Fruit fly (Drosophila melanogaster) whole organism, prepupa: Measurements from ENCODE around the gene cocoon.

ENCODE experiments used
- Blimp-1 ChIP-seq: fragments of 200-800 bp; sonication (Bioruptor generic); optimal IDR thresholded peaks from 3 replicates; lab custom pipeline; 2017; ENCODE audit warnings: missing biosample characterization, missing genetic modification characterization, mild to moderate bottlenecking, moderate library complexity, missing genetic modification reagents
- CG10669 ChIP-seq: fragments of 200-800 bp; sonication (Bioruptor generic); optimal IDR thresholded peaks from 3 replicates; lab custom pipeline; 2018; ENCODE audit warnings: missing biosample characterization, mild to moderate bottlenecking, missing genetic modification characterization, moderate library complexity
- CG11762 ChIP-seq: fragments of 200-800 bp; sonication (Bioruptor generic); optimal IDR thresholded peaks from 3 replicates; lab custom pipeline; 2016; ENCODE audit warnings: missing biosample characterization, missing genetic modification characterization; ENCODE audit not compliant: insufficient read depth
- CG15336 ChIP-seq: fragments of 200-800 bp; sonication (Bioruptor generic); IDR thresholded peaks from 2 replicates; pipeline ENCODE4 v1.3.6; 2022; ENCODE audit warnings: missing biosample characterization, missing genetic modification characterization
- CG16779 ChIP-seq: fragments of 200-800 bp; sonication (Bioruptor generic); optimal IDR thresholded peaks from 3 replicates; lab custom pipeline; 2017; ENCODE audit warnings: missing biosample characterization, mild to moderate bottlenecking, missing genetic modification characterization
- CG32006 ChIP-seq: fragments of 200-800 bp; sonication (Bioruptor generic); optimal IDR thresholded peaks from 3 replicates; lab custom pipeline; 2017; ENCODE audit warnings: missing biosample characterization, mild to moderate bottlenecking, missing genetic modification characterization
- CG34406 ChIP-seq: fragments of 200-800 bp; sonication (Bioruptor generic); optimal IDR thresholded peaks from 3 replicates; lab custom pipeline; 2016; ENCODE audit warnings: missing biosample characterization, missing genetic modification characterization
- CG3919 ChIP-seq: fragments of 200-800 bp; sonication (Bioruptor generic); optimal IDR thresholded peaks from 3 replicates; lab custom pipeline; 2016; ENCODE audit warnings: missing biosample characterization, missing genetic modification characterization
- CG4318 ChIP-seq: fragments of 200-800 bp; sonication (Bioruptor generic); optimal IDR thresholded peaks from 3 replicates; lab custom pipeline; 2017; ENCODE audit warnings: missing biosample characterization, mild to moderate bottlenecking, missing genetic modification characterization
- CG6163 ChIP-seq: fragments of 200-800 bp; sonication (Bioruptor generic); IDR thresholded peaks from 3 replicates; pipeline ENCODE4 v1.3.6; 2022; ENCODE audit warnings: missing biosample characterization, missing genetic modification characterization
- CG6276 ChIP-seq: fragments of 200-800 bp; sonication (Bioruptor generic); optimal IDR thresholded peaks from 2 replicates; lab custom pipeline; 2017; ENCODE audit warnings: missing biosample characterization, mild to moderate bottlenecking, missing genetic modification characterization
- CG6792 ChIP-seq: fragments of 200-800 bp; sonication (Bioruptor generic); optimal IDR thresholded peaks from 3 replicates; lab custom pipeline; 2016; ENCODE audit warnings: missing biosample characterization, missing genetic modification characterization
- CG8119 ChIP-seq: fragments of 200-800 bp; sonication (Bioruptor generic); IDR thresholded peaks from 3 replicates; pipeline ENCODE4 v1.3.6; 2022; ENCODE audit warnings: missing biosample characterization, missing genetic modification characterization
- CG8632 ChIP-seq: fragments of 200-800 bp; sonication (Bioruptor generic); optimal IDR thresholded peaks from 3 replicates; lab custom pipeline; 2016; ENCODE audit warnings: missing biosample characterization, missing genetic modification characterization
- CG9139 ChIP-seq: fragments of 200-800 bp; sonication (Bioruptor generic); optimal IDR thresholded peaks from 3 replicates; lab custom pipeline; 2017; ENCODE audit warnings: missing biosample characterization, mild to moderate bottlenecking, missing genetic modification characterization
- Eip78C ChIP-seq: fragments of 200-800 bp; sonication (Bioruptor generic); peaks from one replicate; lab custom pipeline; 2016; ENCODE audit warnings: missing biosample characterization, missing genetic modification characterization
- Ets21C ChIP-seq: fragments of 200-800 bp; sonication (Bioruptor generic); optimal IDR thresholded peaks from 3 replicates; lab custom pipeline; 2016; ENCODE audit warnings: missing biosample characterization, missing genetic modification characterization
- Ets96B ChIP-seq: fragments of 200-800 bp; optimal IDR thresholded peaks from 2 replicates; lab custom pipeline; 2019; ENCODE audit warnings: missing biosample characterization, mild to moderate bottlenecking, missing genetic modification characterization, moderate library complexity
- Hr39 ChIP-seq: fragments of 200-800 bp; sonication (Bioruptor generic); optimal IDR thresholded peaks from 2 replicates; lab custom pipeline; 2016; ENCODE audit warnings: missing biosample characterization, missing genetic modification characterization
- Hr4 ChIP-seq: fragments of 200-800 bp; sonication (Bioruptor generic); optimal IDR thresholded peaks from 3 replicates; lab custom pipeline; 2016; ENCODE audit warnings: missing biosample characterization, missing genetic modification characterization
- Lpt ChIP-seq: fragments of 200-800 bp; sonication (Bioruptor generic); optimal IDR thresholded peaks from 3 replicates; lab custom pipeline; 2016; ENCODE audit warnings: missing biosample characterization, missing genetic modification characterization
- Met ChIP-seq: fragments of 200-800 bp; sonication (Bioruptor generic); optimal IDR thresholded peaks from 3 replicates; lab custom pipeline; 2016; ENCODE audit warnings: missing biosample characterization, missing genetic modification characterization
- Smox ChIP-seq: fragments of 200-800 bp; sonication (Bioruptor generic); optimal IDR thresholded peaks from 3 replicates; lab custom pipeline; 2016; ENCODE audit warnings: missing biosample characterization, missing genetic modification characterization
- Sox14 ChIP-seq: fragments of 200-800 bp; sonication (Bioruptor generic); optimal IDR thresholded peaks from 3 replicates; lab custom pipeline; 2016; ENCODE audit warnings: missing biosample characterization, missing genetic modification characterization
- acj6 ChIP-seq: fragments of 200-800 bp; sonication (Bioruptor generic); optimal IDR thresholded peaks from 3 replicates; lab custom pipeline; 2016; ENCODE audit warnings: missing biosample characterization, missing genetic modification characterization
- eg ChIP-seq: fragments of 200-800 bp; sonication (Bioruptor generic); IDR thresholded peaks from 3 replicates; pipeline ENCODE4 v1.3.6; 2022; ENCODE audit warnings: missing biosample characterization, missing genetic modification characterization
- esn ChIP-seq: fragments of 200-800 bp; sonication (Bioruptor generic); optimal IDR thresholded peaks from 2 replicates; lab custom pipeline; 2016; ENCODE audit warnings: missing biosample characterization, mild to moderate bottlenecking, missing genetic modification characterization, moderate library complexity
- fd59A ChIP-seq: fragments of 200-800 bp; sonication (Bioruptor generic); optimal IDR thresholded peaks from 2 replicates; lab custom pipeline; 2017; ENCODE audit warnings: missing biosample characterization, mild to moderate bottlenecking, missing genetic modification characterization, missing genetic modification reagents
- fkh ChIP-seq: fragments of 200-800 bp; sonication (Bioruptor generic); optimal IDR thresholded peaks from 3 replicates; lab custom pipeline; 2017; ENCODE audit warnings: missing biosample characterization, mild to moderate bottlenecking, missing genetic modification characterization, moderate library complexity
- lz ChIP-seq: fragments of 200-800 bp; sonication (Bioruptor generic); optimal IDR thresholded peaks from 3 replicates; lab custom pipeline; 2016; ENCODE audit warnings: missing biosample characterization, missing genetic modification characterization
- net ChIP-seq: fragments of 200-800 bp; sonication (Bioruptor generic); optimal IDR thresholded peaks from 3 replicates; lab custom pipeline; 2016; ENCODE audit warnings: missing biosample characterization, missing genetic modification characterization
- salr ChIP-seq, 2 experiments: fragments of 200-800 bp; sonication (Bioruptor generic); optimal IDR thresholded peaks; 3 replicates each; lab custom pipeline; 2016 to 2018; ENCODE audit warnings: missing biosample characterization in 2 of 2, missing genetic modification characterization in 2 of 2, mild to moderate bottlenecking in 1 of 2
- spab ChIP-seq: fragments of 200-800 bp; sonication (Bioruptor generic); optimal IDR thresholded peaks from 2 replicates; lab custom pipeline; 2017; ENCODE audit warnings: missing biosample characterization, mild to moderate bottlenecking, missing genetic modification characterization, missing genetic modification reagents
- svp ChIP-seq: fragments of 200-800 bp; sonication (Bioruptor generic); peaks from one replicate; lab custom pipeline; 2016; ENCODE audit warnings: missing biosample characterization, missing genetic modification characterization
- topi ChIP-seq: fragments of 200-800 bp; sonication (Bioruptor generic); optimal IDR thresholded peaks from 3 replicates; lab custom pipeline; 2016; ENCODE audit warnings: missing biosample characterization, missing genetic modification characterization
- vri ChIP-seq: fragments of 200-800 bp; sonication (Bioruptor generic); optimal IDR thresholded peaks from 3 replicates; lab custom pipeline; 2016; ENCODE audit warnings: missing biosample characterization, mild to moderate bottlenecking, missing genetic modification characterization

Gene cocoon

DNA sequence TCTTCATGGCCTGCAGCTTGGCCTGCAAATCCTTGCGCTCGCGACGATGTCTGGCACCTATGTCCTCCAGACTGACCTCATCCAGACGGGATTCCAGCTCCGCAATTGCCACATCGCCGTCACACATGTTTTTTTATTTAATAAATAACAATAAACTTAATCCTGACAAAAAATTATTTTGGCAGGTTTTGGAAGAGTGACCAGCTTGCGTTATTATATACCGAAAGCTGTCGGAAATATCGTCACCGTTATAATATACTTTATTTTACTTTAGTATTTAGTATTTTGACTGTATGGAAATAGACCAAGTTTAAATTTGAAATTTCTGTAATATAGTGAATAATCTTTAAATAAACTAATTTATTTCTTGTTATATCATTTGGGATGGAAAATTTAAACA is 30.8 kb upstream of the cocoon start, which contains the start of gene CG7857:
CG7857 (minus strand) TSS at position 208 of the 400 bp plus-strand sequence.
- TF ChIP-seq Ets21C (no peak), Smox (GFP tag; lab: Kevin White, UChicago) (no peak), CG34406 (GFP tag; lab: Kevin White, UChicago) (no peak), Lpt (GFP tag; lab: Kevin White, UChicago) (no peak), Ets96B (tag; lab: Kevin White, UChicago) (no peak), CG32006 (no peak), CG15336 (GFP tag; lab: Robert Waterston, UW) (no peak), CG9139 (GFP tag; lab: Kevin White, UChicago) (no peak), net (GFP tag; lab: Kevin White, UChicago) (no peak), lz (GFP tag; lab: Kevin White, UChicago) (no peak), CG6276 (GFP tag; lab: Kevin White, UChicago) (no peak), CG16779 (tag; lab: Kevin White, UChicago) (no peak), salr (GFP tag; optimal IDR thresholded peaks at IDR 0.05; lab: Kevin White, UChicago) (no peak), topi (GFP tag; lab: Kevin White, UChicago) (no peak), Blimp-1 (GFP tag; lab: Kevin White, UChicago) (no peak), CG4318 (GFP tag; lab: Kevin White, UChicago) (no peak)

DNA sequence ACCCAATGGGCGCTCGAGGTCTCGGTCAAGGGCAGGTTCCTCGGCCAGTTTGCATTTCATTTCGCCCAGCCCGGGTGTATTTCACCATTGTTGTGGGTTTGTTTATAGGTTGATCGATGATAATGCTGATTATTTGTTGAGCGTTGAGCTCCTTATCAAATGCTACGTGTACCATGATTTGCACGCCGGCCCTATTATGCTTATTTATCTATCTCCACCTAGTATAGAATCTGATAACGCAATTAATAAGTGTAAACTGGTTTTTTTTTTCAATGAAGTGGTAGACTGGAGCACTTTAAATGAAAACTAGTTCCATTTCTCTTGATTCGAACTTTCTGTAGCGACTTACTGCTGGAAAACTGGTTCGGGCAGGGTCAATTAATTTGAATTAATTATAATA is 28.3 kb upstream of the cocoon start:
- TF ChIP-seq CG10669 (GFP tag; lab: Kevin White, UChicago) (no peak), fd59A (GFP tag; lab: Kevin White, UChicago) (no peak), vri (GFP tag; lab: Kevin White, UChicago) (peak; percentile 1), spab (GFP tag; lab: Kevin White, UChicago) (no peak)
- TF ChIP-seq, all 60 proteins: peak for 1

DNA sequence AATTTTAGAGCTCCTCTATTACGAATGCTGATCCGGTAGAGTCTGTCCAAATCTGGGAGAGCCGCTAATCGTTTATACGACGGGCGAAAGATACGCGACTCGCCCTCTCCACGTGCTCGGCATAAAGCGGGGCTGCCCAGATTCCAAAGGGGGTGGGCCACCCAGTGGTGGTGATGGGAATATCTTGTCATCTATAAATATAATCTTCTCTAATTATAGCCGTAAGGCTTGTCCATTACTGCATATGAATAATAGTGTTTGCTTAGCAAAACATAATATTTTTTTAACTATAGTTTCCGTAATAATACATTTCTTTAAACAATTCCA is 27.7 kb upstream of the cocoon start:
- TF ChIP-seq Eip78C (GFP tag; lab: Kevin White, UChicago) (peak; percentile 47), fkh (GFP tag; lab: Kevin White, UChicago) (no peak), eg (GFP tag; lab: Robert Waterston, UW) (0 out of 3 replicates have a peak, but pooled peaks have one; percentile 12)

DNA sequence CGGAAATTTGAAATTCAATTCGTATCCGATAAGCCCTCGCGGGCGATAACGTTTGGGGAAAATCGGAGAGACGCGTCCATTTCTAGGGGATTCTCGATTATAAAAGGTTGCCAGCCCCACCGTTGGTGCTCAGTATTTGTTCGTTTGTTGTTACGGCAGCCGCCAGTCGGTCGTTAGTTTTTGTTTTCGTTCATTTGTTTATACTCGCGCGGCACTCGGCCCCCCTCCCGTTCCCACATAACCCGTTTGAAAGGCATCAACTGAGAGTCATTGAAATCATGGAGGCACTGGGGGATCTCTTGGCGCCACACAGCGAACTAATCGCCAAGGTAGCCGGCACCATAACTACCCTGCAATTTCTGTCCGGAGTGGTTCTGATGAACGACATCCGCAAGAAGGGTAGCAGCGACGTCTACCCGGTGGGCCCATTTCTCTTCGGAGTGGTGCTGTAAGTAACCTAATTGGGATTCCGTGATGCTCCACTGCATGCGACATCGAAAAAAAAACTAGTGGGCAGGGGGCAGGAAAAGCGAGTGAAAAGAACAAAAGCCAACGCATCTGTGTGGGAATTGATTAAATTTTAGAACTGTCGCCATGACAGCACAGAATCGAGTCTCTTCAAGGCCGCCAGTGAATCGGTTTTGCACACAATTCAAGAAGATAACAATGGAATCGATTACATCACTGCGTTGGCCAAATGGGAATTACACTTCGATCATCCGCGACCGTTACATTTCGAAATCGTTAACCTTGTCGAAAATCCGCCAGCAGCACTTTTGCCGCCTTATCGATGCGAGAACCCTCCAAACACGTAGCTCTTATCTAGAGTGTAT is 27.1 kb upstream of the cocoon start, which contains the start of gene CG7272:
CG7272 (plus strand) TSS at position 126 of the 833 bp plus-strand sequence.
- TF ChIP-seq CG15336 (GFP tag; lab: Robert Waterston, UW) = peak; percentile 15; the same call in 1 of the 2 replicates
- TF ChIP-seq Sox14 (GFP tag; lab: Kevin White, UChicago) = peak; percentile 60
- peak; percentile 51 for TF ChIP-seq CG3919 (GFP tag; lab: Kevin White, UChicago)
- TF ChIP-seq topi (GFP tag; lab: Kevin White, UChicago) = peak; percentile 7
- TF ChIP-seq CG6163 (GFP tag; lab: Robert Waterston, UW) = peak; percentile 48; the same call in 2 of the 3 replicates
- peak; percentile 28 for TF ChIP-seq Lpt (GFP tag; lab: Kevin White, UChicago)
- TF ChIP-seq vri (GFP tag; lab: Kevin White, UChicago) = peak; percentile 26
- TF ChIP-seq spab (GFP tag; lab: Kevin White, UChicago) = no peak
- peak; percentile 0 for TF ChIP-seq Hr4 (GFP tag; lab: Kevin White, UChicago)
- peak; percentile 68 for TF ChIP-seq Eip78C (GFP tag; lab: Kevin White, UChicago)
- TF ChIP-seq salr (GFP tag; optimal IDR thresholded peaks at IDR 0.05; lab: Kevin White, UChicago) = no peak
- TF ChIP-seq fkh (GFP tag; lab: Kevin White, UChicago) = peak; percentile 85
- peak; percentile 38 for TF ChIP-seq CG32006
- TF ChIP-seq Smox (GFP tag; lab: Kevin White, UChicago) = no peak
- peak; percentile 25; the same call in 1 of the 3 replicates for TF ChIP-seq CG8119 (GFP tag; lab: Robert Waterston, UW)

DNA sequence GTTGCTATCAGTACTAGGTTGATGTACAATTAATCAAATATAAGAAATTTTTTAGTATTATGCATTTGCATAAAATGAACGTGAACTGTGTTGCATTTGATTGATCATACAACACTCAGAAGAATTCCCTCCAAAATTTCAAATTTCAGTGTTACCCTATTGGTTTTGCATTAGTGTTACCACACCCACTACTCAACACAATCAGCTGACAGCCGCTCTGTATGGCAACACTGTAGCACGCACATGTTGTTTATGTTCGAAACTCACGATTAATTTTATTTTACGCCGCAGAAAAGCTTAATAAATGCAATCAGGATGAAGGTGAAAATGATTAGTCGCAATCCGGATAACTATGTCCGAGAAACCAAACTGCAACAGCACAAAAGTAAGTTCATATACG is 24.8 kb upstream of the cocoon start, which contains the start of gene CG7275:
CG7275 (plus strand) TSS at position 215 of the 400 bp plus-strand sequence.
- TF ChIP-seq Ets21C = no peak
- TF ChIP-seq net (GFP tag; lab: Kevin White, UChicago) = no peak
- no peak for TF ChIP-seq fkh (GFP tag; lab: Kevin White, UChicago)
- TF ChIP-seq svp (GFP tag; lab: Kevin White, UChicago) = no peak
- TF ChIP-seq Met = no peak
- TF ChIP-seq CG6792 (GFP tag; lab: Kevin White, UChicago) = no peak
- TF ChIP-seq esn (GFP tag; lab: Kevin White, UChicago) = no peak
- no peak for TF ChIP-seq CG8632
- TF ChIP-seq CG15336 (GFP tag; lab: Robert Waterston, UW) = no peak
- TF ChIP-seq topi (GFP tag; lab: Kevin White, UChicago) = no peak
- no peak for TF ChIP-seq Smox (GFP tag; lab: Kevin White, UChicago)
- no peak for TF ChIP-seq Hr39 (GFP tag; lab: Kevin White, UChicago)
- TF ChIP-seq CG34406 (GFP tag; lab: Kevin White, UChicago) = no peak
- TF ChIP-seq Blimp-1 (GFP tag; lab: Kevin White, UChicago) = no peak
- TF ChIP-seq Eip78C (GFP tag; lab: Kevin White, UChicago) = no peak
- TF ChIP-seq acj6 (GFP tag; lab: Kevin White, UChicago) = no peak
- no peak for TF ChIP-seq CG11762 (GFP tag; lab: Kevin White, UChicago)
- no peak for TF ChIP-seq CG32006
- TF ChIP-seq Sox14 (GFP tag; lab: Kevin White, UChicago) = no peak
- no peak for TF ChIP-seq CG10669 (GFP tag; lab: Kevin White, UChicago)
